Fruit fly (Drosophila melanogaster) Kc167 (cell line): ENCODE data around the gene Rbp4.

Experiments used
- Myc ChIP-seq: fragments of >200 bp; optimal IDR thresholded peaks from 2 replicates; lab custom pipeline; 2017; ENCODE audit warnings: missing external identifiers
- insv ChIP-seq: fragments of >200 bp; optimal IDR thresholded peaks from 3 replicates; lab custom pipeline; 2018; ENCODE audit warnings: missing external identifiers

- TF ChIP-seq insv (lab: Kevin White, UChicago) (no peak), Myc (no peak)
Observed at dm6 chr3R:13644778-13645660, 11.2 kb downstream of the Rbp4 start.
